Worm (Caenorhabditis elegans) whole organism, L1 larva: ENCODE data around the gene gnrr-2.

Experiments used
- ceh-8 ChIP-seq: fragments of 200-800 bp; sonication (Bioruptor generic); optimal IDR thresholded peaks from 2 replicates; lab custom pipeline; 2018; ENCODE audit warnings: mild to moderate bottlenecking, missing genetic modification characterization, moderate library complexity, missing compliant biosample characterization
- ces-1 ChIP-seq: fragments of 150-350 bp; optimal IDR thresholded peaks from 2 replicates; lab custom pipeline; 2014; ENCODE audit warnings: missing biosample characterization, missing genetic modification reagents, missing genetic modification characterization
- ets-5 ChIP-seq: fragments of 200-800 bp; sonication (Bioruptor generic); IDR thresholded peaks from 2 replicates; pipeline ENCODE4 v1.3.6; 2022; ENCODE audit warnings: missing genetic modification characterization, missing compliant biosample characterization
- lin-13 ChIP-seq: fragments of 150-350 bp; optimal IDR thresholded peaks from 2 replicates; lab custom pipeline; 2014; ENCODE audit warnings: missing biosample characterization, missing genetic modification reagents, missing genetic modification characterization
- mdl-1 ChIP-seq, 2 experiments: fragments of 150-350 bp; optimal IDR thresholded peaks; 2 replicates each; lab custom pipeline; 2014 to 2017; ENCODE audit warnings: missing biosample characterization in 2 of 2, missing genetic modification characterization in 2 of 2, inconsistent platforms in 1 of 2
- nhr-11 ChIP-seq: fragments of 150-350 bp; optimal IDR thresholded peaks from 2 replicates; lab custom pipeline; 2014; ENCODE audit warnings: missing biosample characterization, missing genetic modification characterization
- nhr-76 ChIP-seq: sonication (generic microtip); optimal IDR thresholded peaks from 2 replicates; lab custom pipeline; 2017; ENCODE audit warnings: missing biosample characterization, missing genetic modification characterization
- nhr-77 ChIP-seq: fragments of 150-350 bp; optimal IDR thresholded peaks from 2 replicates; lab custom pipeline; 2014; ENCODE audit warnings: missing biosample characterization, missing genetic modification characterization
- vab-15 ChIP-seq: sonication (generic microtip); optimal IDR thresholded peaks from 2 replicates; lab custom pipeline; 2017; ENCODE audit warnings: missing genotype, mild to moderate bottlenecking, missing genetic modification characterization, missing compliant biosample characterization
- ztf-11 ChIP-seq, 2 experiments: sonication (generic microtip); optimal IDR thresholded peaks; 2 replicates each; lab custom pipeline; 2016 to 2017; ENCODE audit warnings: missing genetic modification characterization in 2 of 2, missing biosample characterization in 1 of 2, missing compliant biosample characterization in 1 of 2
- ztf-4 ChIP-seq: fragments of 150-350 bp; optimal IDR thresholded peaks from 2 replicates; lab custom pipeline; 2014; ENCODE audit warnings: missing biosample characterization, missing genetic modification characterization

DNA sequence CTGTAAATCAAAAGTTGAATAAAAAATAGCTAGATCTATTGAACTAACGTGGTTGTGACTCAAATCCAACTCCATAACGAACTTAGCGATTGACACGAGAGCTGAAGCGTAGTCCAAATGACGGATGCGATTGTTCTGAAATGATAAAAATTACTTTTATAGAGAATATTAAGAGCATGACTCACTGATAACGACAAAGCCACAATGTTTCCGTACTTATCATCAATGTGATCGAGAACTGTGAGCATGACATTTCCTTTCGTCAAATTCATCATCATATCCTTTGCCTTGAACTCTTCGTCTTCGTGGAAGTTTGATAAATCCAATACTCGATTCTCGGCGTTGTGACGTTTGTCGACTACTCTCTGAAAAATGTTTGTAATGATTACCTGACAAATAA lies 5.2 kb downstream of the gnrr-2 start:
- TF ChIP-seq ces-1 (GFP tag; lab: Kevin White, UChicago) (no peak), ets-5 (GFP tag; lab: Robert Waterston, UW) (no peak), ztf-4 (no peak), lin-13 (GFP tag; lab: Kevin White, UChicago) (no peak), vab-15 (tag; lab: Kevin White, UChicago) (no peak), ztf-11 (tag; optimal IDR thresholded peaks at IDR 0.05; lab: Kevin White, UChicago) (no peak), nhr-11 (tag; lab: Kevin White, UChicago) (no peak), ceh-8 (no peak), nhr-76 (tag; lab: Kevin White, UChicago) (no peak), nhr-77 (tag; lab: Kevin White, UChicago) (no peak), mdl-1 (tag; optimal IDR thresholded peaks at IDR 0.05; lab: Kevin White, UChicago) (no peak)
